Worm (Caenorhabditis elegans) whole organism, L4 larva: Measurements from ENCODE around the gene gex-2.

Source experiments
- R02D3.7 ChIP-seq: fragments of 150-350 bp; sonication (generic microtip); optimal IDR thresholded peaks from 3 replicates; lab custom pipeline; 2014; ENCODE audit warnings: missing biosample characterization, missing genetic modification characterization
- T26A8.4 ChIP-seq: fragments of 200-800 bp; sonication (Bioruptor generic); IDR thresholded peaks from 2 replicates; pipeline ENCODE4 v1.3.6; 2022; ENCODE audit warnings: missing genetic modification characterization, missing compliant biosample characterization
- aly-2 ChIP-seq: sonication (generic microtip); optimal IDR thresholded peaks from 2 replicates; lab custom pipeline; 2018; ENCODE audit warnings: missing biosample characterization, missing genetic modification characterization
- ama-1 ChIP-seq: fragments of 150-350 bp; optimal IDR thresholded peaks from 2 replicates; lab custom pipeline; 2014; ENCODE audit warnings: inconsistent platforms, mixed read lengths
- daf-12 ChIP-seq: fragments of 150-350 bp; optimal IDR thresholded peaks from 2 replicates; lab custom pipeline; 2014; ENCODE audit warnings: missing biosample characterization, missing genetic modification reagents, missing genetic modification characterization
- fkh-10 ChIP-seq: fragments of 150-350 bp; optimal IDR thresholded peaks from 2 replicates; lab custom pipeline; 2014; ENCODE audit warnings: missing biosample characterization, missing genetic modification reagents, missing genetic modification characterization
- lin-29 ChIP-seq: fragments of 200-800 bp; sonication (Bioruptor generic); IDR thresholded peaks from 2 replicates; pipeline ENCODE4 v1.3.6; 2022; ENCODE audit warnings: missing genetic modification reagents, missing genetic modification characterization, missing compliant biosample characterization
- nhr-10 ChIP-seq: fragments of 150-350 bp; optimal IDR thresholded peaks from 2 replicates; lab custom pipeline; 2014; ENCODE audit warnings: missing biosample characterization, missing genetic modification characterization
- nhr-237 ChIP-seq: sonication (generic microtip); optimal IDR thresholded peaks from 2 replicates; lab custom pipeline; 2017; ENCODE audit warnings: missing biosample characterization, missing genetic modification characterization
- pha-4 ChIP-seq, 2 experiments: fragments of 150-350 bp in 1 of 2; fragments of 200-800 bp in 1 of 2; sonication (Bioruptor generic) in 1 of 2; IDR thresholded peaks in 1 of 2; optimal IDR thresholded peaks in 1 of 2; 2 replicates each; pipeline versions ENCODE4 v1.3.6 to Lab custom; 2014 to 2022; ENCODE audit warnings: missing genetic modification characterization in 2 of 2, missing genetic modification reagents in 2 of 2, missing biosample characterization in 1 of 2, missing compliant biosample characterization in 1 of 2
- skn-1 ChIP-seq: fragments of 150-350 bp; optimal IDR thresholded peaks from 2 replicates; lab custom pipeline; 2014; ENCODE audit warnings: missing biosample characterization, missing genetic modification characterization
- unc-39 ChIP-seq: sonication (generic microtip); optimal IDR thresholded peaks from 2 replicates; lab custom pipeline; 2017; ENCODE audit warnings: missing biosample characterization, missing genetic modification characterization
- unc-62 ChIP-seq, 3 experiments: fragments of 150-350 bp in 1 of 3; sonication (generic microtip); optimal IDR thresholded peaks in 2 of 3; peaks in 1 of 3; 1 replicate in 1 of 3; 2 replicates in 2 of 3; lab custom pipeline; 2014 to 2017; ENCODE audit warnings: missing biosample characterization in 3 of 3, missing genetic modification characterization in 3 of 3, missing genetic modification reagents in 3 of 3, missing genotype in 1 of 3

- TF ChIP-seq skn-1 (tag; lab: Kevin White, UChicago) (no peak), pha-4 (GFP tag; IDR thresholded peaks at IDR 0.05; lab: Robert Waterston, UW) (no peak), pha-4 (tag; optimal IDR thresholded peaks at IDR 0.05; lab: Kevin White, UChicago) (no peak), nhr-10 (no peak), nhr-237 (tag; lab: Kevin White, UChicago) (no peak), R02D3.7 (tag; lab: Kevin White, UChicago) (no peak), daf-12 (tag; lab: Kevin White, UChicago) (no peak), lin-29 (GFP tag; lab: Robert Waterston, UW) (no peak), fkh-10 (GFP tag; lab: Kevin White, UChicago) (no peak), unc-62 (GFP tag; optimal IDR thresholded peaks at IDR 0.05 in 1 of 2; lab: Kevin White, UChicago) (no peak), unc-62 (tag; optimal IDR thresholded peaks at IDR 0.05; lab: Kevin White, UChicago) (no peak), ama-1 (lab: Kevin White, UChicago) (no peak), aly-2 (no peak), unc-39 (tag; lab: Kevin White, UChicago) (no peak), T26A8.4 (GFP tag; lab: Robert Waterston, UW) (no peak)
These were observed 29.0 kb downstream of the gex-2 start, which contains the start of gene srt-59 for ce11 chrIV:601595-601994.
